Fruit fly (Drosophila melanogaster) whole organism, embryonic: ENCODE results near the gene Hexim.

Source experiments
- Adf1 ChIP-seq: fragments of 200-800 bp; sonication (Bioruptor generic); IDR thresholded peaks from 2 replicates; pipeline ENCODE4 v1.3.6; 2022; ENCODE audit warnings: missing biosample characterization, missing genetic modification characterization
- Awh ChIP-seq: fragments of 200-800 bp; sonication (Bioruptor generic); IDR thresholded peaks from 2 replicates; pipeline ENCODE4, ENCODE4 v1.3.6; 2022; ENCODE audit warnings: missing biosample characterization, missing genetic modification characterization
- Blimp-1 ChIP-seq: fragments of 200-800 bp; sonication (Bioruptor generic); optimal IDR thresholded peaks from 3 replicates; lab custom pipeline; 2018; ENCODE audit warnings: missing biosample characterization, missing genetic modification characterization, mild to moderate bottlenecking, moderate library complexity, missing genetic modification reagents
- CG10979 ChIP-seq: fragments of 200-800 bp; sonication (Bioruptor generic); optimal IDR thresholded peaks from 2 replicates; lab custom pipeline; 2018; ENCODE audit warnings: missing biosample characterization, mild to moderate bottlenecking, missing genetic modification characterization, moderate library complexity
- CG11093 ChIP-seq: fragments of 200-800 bp; sonication (Bioruptor generic); IDR thresholded peaks from 3 replicates; pipeline ENCODE4 v1.3.6; 2022; ENCODE audit warnings: missing biosample characterization, missing genetic modification characterization
- CG11456 ChIP-seq: fragments of 200-800 bp; sonication (Bioruptor generic); IDR thresholded peaks from 3 replicates; pipeline ENCODE4 v1.3.6; 2022; ENCODE audit warnings: missing biosample characterization, missing genetic modification characterization
- CG12236 ChIP-seq: fragments of 200-800 bp; sonication (Bioruptor generic); optimal IDR thresholded peaks from 2 replicates; lab custom pipeline; 2016; ENCODE audit warnings: missing biosample characterization, missing genetic modification characterization
- CG14710 ChIP-seq: fragments of 200-800 bp; sonication (Bioruptor generic); optimal IDR thresholded peaks from 3 replicates; lab custom pipeline; 2019; ENCODE audit warnings: missing biosample characterization, mild to moderate bottlenecking, missing genetic modification characterization, moderate library complexity
- CG15073 ChIP-seq: fragments of 200-800 bp; sonication (Bioruptor generic); optimal IDR thresholded peaks from 2 replicates; lab custom pipeline; 2016; ENCODE audit warnings: missing biosample characterization, missing genetic modification characterization
- CG16813 ChIP-seq: fragments of 200-800 bp; sonication (Bioruptor generic); IDR thresholded peaks from 3 replicates; pipeline ENCODE4 v1.3.6; 2022; ENCODE audit warnings: missing biosample characterization, missing genetic modification characterization; ENCODE audit not compliant: partially characterized antibody
- CG31388 ChIP-seq: fragments of 200-800 bp; sonication (Bioruptor generic); optimal IDR thresholded peaks from 2 replicates; lab custom pipeline; 2016; ENCODE audit warnings: missing biosample characterization, missing genetic modification characterization
- CG32532 ChIP-seq: fragments of 200-800 bp; sonication (Bioruptor generic); IDR thresholded peaks from 2 replicates; pipeline ENCODE4 v1.3.6; 2022; ENCODE audit warnings: missing biosample characterization, missing genetic modification characterization
- CG32772 ChIP-seq: fragments of 200-800 bp; sonication (Bioruptor generic); IDR thresholded peaks from 2 replicates; pipeline ENCODE4 v1.3.6; 2022; ENCODE audit warnings: missing biosample characterization, missing genetic modification characterization
- CG34422 ChIP-seq: fragments of 200-800 bp; sonication (Bioruptor generic); IDR thresholded peaks from 3 replicates; pipeline ENCODE4 v1.3.6; 2022; ENCODE audit warnings: missing biosample characterization, missing genetic modification characterization
- CG6854 ChIP-seq: fragments of 200-800 bp; sonication (Bioruptor generic); optimal IDR thresholded peaks from 3 replicates; lab custom pipeline; 2017; ENCODE audit warnings: missing biosample characterization, mild to moderate bottlenecking, missing genetic modification characterization
- CG7786 ChIP-seq: fragments of 200-800 bp; sonication (Bioruptor generic); optimal IDR thresholded peaks from 2 replicates; lab custom pipeline; 2016; ENCODE audit warnings: missing biosample characterization, missing genetic modification characterization
- CG7987 ChIP-seq: fragments of 200-800 bp; sonication (Bioruptor generic); optimal IDR thresholded peaks from 2 replicates; lab custom pipeline; 2018; ENCODE audit warnings: missing biosample characterization, mild to moderate bottlenecking, missing genetic modification characterization, moderate library complexity
- Chrac-16 ChIP-seq: fragments of 200-800 bp; sonication (Bioruptor generic); optimal IDR thresholded peaks from 3 replicates; lab custom pipeline; 2016; ENCODE audit warnings: missing biosample characterization, missing genetic modification characterization
- D19A ChIP-seq: fragments of 200-800 bp; optimal IDR thresholded peaks from 3 replicates; lab custom pipeline; 2019; ENCODE audit warnings: missing biosample characterization, mild to moderate bottlenecking, missing genetic modification characterization, moderate library complexity
- Ets65A ChIP-seq: fragments of 200-800 bp; sonication (Bioruptor generic); peaks from one replicate; lab custom pipeline; 2016; ENCODE audit warnings: missing biosample characterization, missing genetic modification characterization
- Hsf ChIP-seq: fragments of 200-800 bp; sonication (Bioruptor generic); optimal IDR thresholded peaks from 3 replicates; lab custom pipeline; 2016; ENCODE audit warnings: missing biosample characterization, missing genetic modification characterization
- Kr ChIP-seq: fragments of 200-800 bp; sonication (Bioruptor generic); optimal IDR thresholded peaks from 2 replicates; lab custom pipeline; 2017; ENCODE audit warnings: missing biosample characterization, mild to moderate bottlenecking, missing genetic modification characterization
- Lhr ChIP-seq: fragments of 200-800 bp; sonication (Bioruptor generic); optimal IDR thresholded peaks from 3 replicates; lab custom pipeline; 2017; ENCODE audit warnings: mild to moderate bottlenecking, missing biosample characterization, missing genetic modification reagents, missing genetic modification characterization
- MBD-R2 ChIP-seq: fragments of 200-800 bp; sonication (Bioruptor generic); IDR thresholded peaks from 2 replicates; pipeline ENCODE4 v1.3.6; 2022; ENCODE audit warnings: missing biosample characterization, missing genetic modification characterization
- Med ChIP-seq: fragments of 200-800 bp; sonication (Bioruptor generic); peaks from one replicate; lab custom pipeline; 2016; ENCODE audit warnings: missing biosample characterization, missing genetic modification characterization, mild to moderate bottlenecking, inconsistent platforms, moderate library complexity
- Myb ChIP-seq: fragments of 200-800 bp; sonication (Bioruptor generic); optimal IDR thresholded peaks from 2 replicates; lab custom pipeline; 2016; ENCODE audit warnings: missing biosample characterization, missing genetic modification characterization
- Nf-YB ChIP-seq: fragments of 200-800 bp; sonication (Bioruptor generic); optimal IDR thresholded peaks from 3 replicates; lab custom pipeline; 2019; ENCODE audit warnings: missing biosample characterization, mild to moderate bottlenecking, missing genetic modification characterization, moderate library complexity
- Oli ChIP-seq: fragments of 200-800 bp; sonication (Bioruptor generic); optimal IDR thresholded peaks from 2 replicates; lab custom pipeline; 2018; ENCODE audit warnings: missing biosample characterization, mild to moderate bottlenecking, missing genetic modification characterization, moderate library complexity
- Ptx1 ChIP-seq: fragments of 200-800 bp; sonication (Bioruptor generic); IDR thresholded peaks from 2 replicates; pipeline ENCODE4 v1.3.6; 2022; ENCODE audit warnings: missing biosample characterization, missing genetic modification characterization
- Scr ChIP-seq: fragments of 200-800 bp; sonication (Bioruptor generic); IDR thresholded peaks from 2 replicates; pipeline ENCODE4 v1.3.6; 2022; ENCODE audit warnings: missing biosample characterization, missing genetic modification characterization; ENCODE audit not compliant: partially characterized antibody
- Trl ChIP-seq, 3 experiments: fragments of >200 bp in 2 of 3; fragments of 200-800 bp in 1 of 3; sonication (Bioruptor generic) in 1 of 3; optimal IDR thresholded peaks; 2 replicates in 1 of 3; 3 replicates in 2 of 3; lab custom pipeline; 2016 to 2017; ENCODE audit warnings: missing biosample characterization in 1 of 3, missing genetic modification characterization in 1 of 3
- cas ChIP-seq: fragments of 200-800 bp; sonication (Bioruptor generic); IDR thresholded peaks from 2 replicates; pipeline ENCODE4 v1.3.6; 2022; ENCODE audit warnings: missing biosample characterization, missing genetic modification characterization
- chinmo ChIP-seq: fragments of 200-800 bp; sonication (Bioruptor generic); IDR thresholded peaks from 4 replicates; pipeline ENCODE4 v1.3.6; 2022; ENCODE audit warnings: missing biosample characterization, missing genetic modification characterization; ENCODE audit not compliant: partially characterized antibody
- chn ChIP-seq: fragments of 200-800 bp; sonication (Bioruptor generic); optimal IDR thresholded peaks from 2 replicates; lab custom pipeline; 2016; ENCODE audit warnings: missing biosample characterization, missing genetic modification characterization
- dmrt11E ChIP-seq: fragments of 200-800 bp; sonication (Bioruptor generic); optimal IDR thresholded peaks from 3 replicates; lab custom pipeline; 2018; ENCODE audit warnings: missing biosample characterization, mild to moderate bottlenecking, missing genetic modification characterization, moderate library complexity
- gfzf ChIP-seq: fragments of 200-800 bp; sonication (Bioruptor generic); optimal IDR thresholded peaks from 2 replicates; lab custom pipeline; 2016; ENCODE audit warnings: missing biosample characterization, mild to moderate bottlenecking, missing genetic modification characterization, moderate library complexity
- h ChIP-seq: fragments of >200 bp; optimal IDR thresholded peaks from 2 replicates; lab custom pipeline; 2017
- her ChIP-seq: fragments of 200-800 bp; sonication (Bioruptor generic); optimal IDR thresholded peaks from 2 replicates; lab custom pipeline; 2016; ENCODE audit warnings: missing biosample characterization, missing genetic modification characterization
- lmd ChIP-seq: fragments of 200-800 bp; sonication (Bioruptor generic); IDR thresholded peaks from 2 replicates; pipeline ENCODE4 v1.3.6; 2022; ENCODE audit warnings: missing biosample characterization, missing genetic modification characterization
- lola ChIP-seq, 3 experiments: fragments of >200 bp in 2 of 3; fragments of 200-800 bp in 1 of 3; sonication (Bioruptor generic) in 1 of 3; optimal IDR thresholded peaks; 2 replicates each; lab custom pipeline; 2017 to 2019; ENCODE audit warnings: missing biosample characterization in 3 of 3, missing genetic modification characterization in 3 of 3, mild to moderate bottlenecking in 1 of 3, moderate library complexity in 1 of 3
- maf-S ChIP-seq: fragments of 200-800 bp; sonication (Bioruptor generic); optimal IDR thresholded peaks from 2 replicates; lab custom pipeline; 2016; ENCODE audit warnings: missing biosample characterization, missing genetic modification characterization
- nerfin-1 ChIP-seq: fragments of 200-800 bp; sonication (Bioruptor generic); optimal IDR thresholded peaks from 3 replicates; lab custom pipeline; 2019; ENCODE audit warnings: missing biosample characterization, mild to moderate bottlenecking, missing genetic modification characterization, moderate library complexity
- onecut ChIP-seq: fragments of 200-800 bp; sonication (Bioruptor generic); IDR thresholded peaks from 2 replicates; pipeline ENCODE4 v1.3.6; 2022; ENCODE audit warnings: missing biosample characterization, missing genetic modification characterization
- pfk ChIP-seq: fragments of 200-800 bp; sonication (Bioruptor generic); optimal IDR thresholded peaks from 2 replicates; lab custom pipeline; 2018; ENCODE audit warnings: missing biosample characterization, mild to moderate bottlenecking, missing genetic modification characterization, moderate library complexity
- pnt ChIP-seq: fragments of 200-800 bp; sonication (Bioruptor generic); optimal IDR thresholded peaks from 3 replicates; lab custom pipeline; 2016; ENCODE audit warnings: missing biosample characterization, missing genetic modification characterization
- sens ChIP-seq: fragments of 200-800 bp; sonication (Bioruptor generic); peaks from one replicate; lab custom pipeline; 2016; ENCODE audit warnings: missing biosample characterization, missing genetic modification characterization
- twi ChIP-seq: fragments of 200-800 bp; optimal IDR thresholded peaks from 2 replicates; lab custom pipeline; 2019; ENCODE audit warnings: missing biosample characterization, mild to moderate bottlenecking, missing genetic modification characterization, moderate library complexity
- zen2 ChIP-seq: fragments of 200-800 bp; sonication (Bioruptor generic); IDR thresholded peaks from 3 replicates; pipeline ENCODE4 v1.3.6; 2022; ENCODE audit warnings: missing biosample characterization, missing genetic modification characterization; ENCODE audit not compliant: partially characterized antibody

Gene Hexim

dm6 chr3R:14630119-14630623 lies 29.1 kb upstream of the Hexim start, which contains the start of gene Cad88C (continued):
- TF ChIP-seq chinmo (GFP tag; lab: Robert Waterston, UW) = peak; percentile 77; the same call in 1 of the 4 replicates
- TF ChIP-seq zen2 (GFP tag; lab: Robert Waterston, UW) = 0 out of 3 replicates have a peak, but pooled peaks have one; percentile 36
- no peak for TF ChIP-seq CG32532 (GFP tag; lab: Robert Waterston, UW)
- no peak for TF ChIP-seq Adf1
- TF ChIP-seq CG31388 (GFP tag; lab: Kevin White, UChicago) = no peak
- no peak for TF ChIP-seq cas (GFP tag; lab: Robert Waterston, UW)
- no peak for TF ChIP-seq gfzf (GFP tag; lab: Kevin White, UChicago)
- 0 out of 3 replicates have a peak, but pooled peaks have one; percentile 43 for TF ChIP-seq CG34422
- TF ChIP-seq her (GFP tag; lab: Kevin White, UChicago) = no peak
- no peak for TF ChIP-seq h
- peak; percentile 40 for TF ChIP-seq nerfin-1
- TF ChIP-seq CG11093 (GFP tag; lab: Robert Waterston, UW) = no peak
- TF ChIP-seq chn (GFP tag; lab: Kevin White, UChicago) = peak; percentile 1
- TF ChIP-seq CG7987 (GFP tag; lab: Kevin White, UChicago) = no peak
- no peak for TF ChIP-seq Scr (GFP tag; lab: Robert Waterston, UW)

dm6 chr3R:14631911-14632310 lies 27.3 kb upstream of the Hexim start:
- TF ChIP-seq Blimp-1 (GFP tag; lab: Kevin White, UChicago) (peak; percentile 17), lmd (GFP tag; lab: Robert Waterston, UW) (no peak), CG6854 (GFP tag; lab: Kevin White, UChicago) (no peak), MBD-R2 (GFP tag; lab: Robert Waterston, UW) (no peak), CG15073 (GFP tag; lab: Kevin White, UChicago) (no peak), Myb (GFP tag; lab: Kevin White, UChicago) (no peak), CG14710 (tag; lab: Kevin White, UChicago) (peak; percentile 7), CG12236 (GFP tag; lab: Kevin White, UChicago) (no peak), CG11456 (no peak), Oli (tag; lab: Kevin White, UChicago) (peak; percentile 2), D19A (peak; percentile 10), lola (GFP tag; optimal IDR thresholded peaks at IDR 0.05; lab: Kevin White, UChicago) (peak in 1 of 3 experiments; percentile 2), sens (GFP tag; lab: Kevin White, UChicago) (peak; percentile 75), dmrt11E (tag; lab: Kevin White, UChicago) (peak; percentile 26), CG10979 (tag; lab: Kevin White, UChicago) (peak; percentile 20), Kr (GFP tag; lab: Kevin White, UChicago) (no peak), pnt (GFP tag; lab: Kevin White, UChicago) (no peak), Ets65A (GFP tag; lab: Kevin White, UChicago) (peak; percentile 4), maf-S (GFP tag; lab: Kevin White, UChicago) (no peak), Med (GFP tag; lab: Kevin White, UChicago) (peak; percentile 52)

DNA sequence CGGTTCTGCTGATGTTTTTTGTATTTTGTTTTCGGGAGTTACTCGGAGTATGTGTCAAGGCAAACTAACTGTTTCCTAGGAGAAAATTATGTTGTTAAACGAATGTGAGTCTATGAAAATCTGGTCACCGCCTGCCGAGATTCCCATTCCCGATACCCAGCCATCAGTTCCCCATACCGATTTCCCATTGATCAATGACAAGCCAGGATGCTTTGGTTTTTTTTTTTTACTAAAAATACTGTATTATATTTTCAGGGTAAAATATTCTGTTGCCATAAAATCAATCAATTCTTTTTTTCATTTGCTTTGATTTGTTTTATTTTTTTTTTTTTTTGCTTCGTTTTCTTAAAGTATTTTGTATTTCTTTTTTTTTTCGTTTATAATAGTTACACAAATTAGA lies 16.8 kb upstream of the Hexim start, which contains the start of gene CG7886:
Gene CG7886, minus strand, starts transcription at position 101 of the 400 bp plus-strand sequence.
- TF ChIP-seq Chrac-16 (no peak), pfk (no peak), Nf-YB (GFP tag; lab: Kevin White, UChicago) (no peak), Awh (GFP tag; lab: Robert Waterston, UW) (no peak), onecut (GFP tag; lab: Robert Waterston, UW) (no peak), Ptx1 (GFP tag; lab: Robert Waterston, UW) (no peak), Lhr (GFP tag; lab: Kevin White, UChicago) (no peak), CG16813 (GFP tag; lab: Robert Waterston, UW) (no peak), CG32772 (no peak), Trl (optimal IDR thresholded peaks at IDR 0.05; lab: Kevin White, UChicago) (no peak), Trl (GFP tag; optimal IDR thresholded peaks at IDR 0.05; lab: Kevin White, UChicago) (no peak), twi (tag; lab: Kevin White, UChicago) (no peak), CG7786 (GFP tag; lab: Kevin White, UChicago) (no peak), Hsf (GFP tag; lab: Kevin White, UChicago) (no peak)
